Worm (Caenorhabditis elegans) whole organism, young adult: ENCODE results near the gene B0244.10.

ENCODE experiments used
- C06A6.2 ChIP-seq: fragments of 200-800 bp; sonication (Bioruptor generic); conservative IDR thresholded peaks from 2 replicates; pipeline ENCODE4 v1.3.6; 2022; ENCODE audit warnings: missing genetic modification characterization, missing compliant biosample characterization
- F10E7.11 ChIP-seq: sonication (generic microtip); optimal IDR thresholded peaks from 2 replicates; lab custom pipeline; 2017; ENCODE audit warnings: mild to moderate bottlenecking, missing genetic modification characterization, moderate library complexity, missing compliant biosample characterization
- F23B12.7 ChIP-seq: sonication (generic microtip); optimal IDR thresholded peaks from 2 replicates; lab custom pipeline; 2017; ENCODE audit warnings: missing genetic modification characterization, mild to moderate bottlenecking, missing compliant biosample characterization, antibody characterized with exemption, moderate library complexity; ENCODE audit not compliant: insufficient read depth
- F33H1.4 ChIP-seq: fragments of 200-800 bp; sonication (Bioruptor generic); IDR thresholded peaks from 2 replicates; pipeline ENCODE4 v1.3.6; 2022; ENCODE audit warnings: missing genetic modification reagents, missing genetic modification characterization, missing compliant biosample characterization
- F39B2.1 ChIP-seq: fragments of 200-800 bp; sonication (Bioruptor generic); IDR thresholded peaks from 2 replicates; pipeline ENCODE4 v1.3.6; 2022; ENCODE audit warnings: missing genetic modification reagents, missing genetic modification characterization, missing compliant biosample characterization
- F52B5.7 ChIP-seq: sonication (generic microtip); optimal IDR thresholded peaks from 2 replicates; lab custom pipeline; 2016; ENCODE audit warnings: mild to moderate bottlenecking, missing genetic modification characterization, missing compliant biosample characterization
- K11D2.4 ChIP-seq: fragments of 200-800 bp; sonication (Bioruptor generic); IDR thresholded peaks from 2 replicates; pipeline ENCODE4 v1.3.6; 2022; ENCODE audit warnings: missing genetic modification reagents, missing genetic modification characterization, missing compliant biosample characterization
- K12H6.12 ChIP-seq: fragments of 200-800 bp; sonication (Bioruptor generic); optimal IDR thresholded peaks from 2 replicates; lab custom pipeline; 2018; ENCODE audit warnings: mild to moderate bottlenecking, missing genetic modification characterization, missing compliant biosample characterization
- T07F8.4 ChIP-seq: sonication (generic microtip); optimal IDR thresholded peaks from 2 replicates; lab custom pipeline; 2016; ENCODE audit warnings: mild to moderate bottlenecking, missing genetic modification characterization, moderate library complexity, missing compliant biosample characterization
- akir-1 ChIP-seq: fragments of 200-800 bp; sonication (Bioruptor generic); optimal IDR thresholded peaks from 2 replicates; lab custom pipeline; 2018; ENCODE audit warnings: mild to moderate bottlenecking, missing genetic modification characterization, moderate library complexity, missing compliant biosample characterization
- ama-1 ChIP-seq, 3 experiments: fragments of 150-350 bp in 1 of 3; sonication (generic microtip) in 2 of 3; optimal IDR thresholded peaks; 2 replicates each; lab custom pipeline; 2014 to 2018; ENCODE audit warnings: missing biosample characterization in 2 of 3, missing genetic modification characterization in 2 of 3, missing genetic modification reagents in 2 of 3
- aptf-3 ChIP-seq: fragments of 200-800 bp; sonication (Bioruptor generic); IDR thresholded peaks from 2 replicates; pipeline ENCODE4 v1.3.6; 2022; ENCODE audit warnings: missing genetic modification characterization, missing compliant biosample characterization
- attf-5 ChIP-seq: fragments of 200-800 bp; sonication (Bioruptor generic); optimal IDR thresholded peaks from 2 replicates; lab custom pipeline; 2018; ENCODE audit warnings: mild to moderate bottlenecking, missing genetic modification characterization, missing compliant biosample characterization
- bed-1 ChIP-seq: fragments of 200-800 bp; sonication (Bioruptor generic); IDR thresholded peaks from 2 replicates; pipeline ENCODE4 v1.3.6; 2022; ENCODE audit warnings: missing genetic modification reagents, missing genetic modification characterization, missing compliant biosample characterization
- ceh-100 ChIP-seq: fragments of 200-800 bp; sonication (Bioruptor generic); IDR thresholded peaks from 2 replicates; pipeline ENCODE4 v1.3.6; 2022; ENCODE audit warnings: missing genetic modification reagents, missing genetic modification characterization, missing compliant biosample characterization
- ceh-91 ChIP-seq: fragments of 200-800 bp; sonication (Bioruptor generic); IDR thresholded peaks from 2 replicates; pipeline ENCODE4 v1.3.6; 2022; ENCODE audit warnings: missing genetic modification reagents, missing genetic modification characterization, missing compliant biosample characterization
- dpff-1 ChIP-seq: sonication (generic microtip); optimal IDR thresholded peaks from 2 replicates; lab custom pipeline; 2017; ENCODE audit warnings: mild to moderate bottlenecking, missing genetic modification characterization, missing compliant biosample characterization
- egl-44 ChIP-seq: fragments of 200-800 bp; sonication (Bioruptor generic); IDR thresholded peaks from 2 replicates; pipeline ENCODE4 v1.3.6; 2022; ENCODE audit warnings: missing genetic modification reagents, missing genetic modification characterization, missing compliant biosample characterization
- ekl-4 ChIP-seq: fragments of 200-800 bp; sonication (Bioruptor generic); IDR thresholded peaks from 2 replicates; pipeline ENCODE4 v1.3.6; 2022; ENCODE audit warnings: missing genetic modification reagents, missing genetic modification characterization, missing compliant biosample characterization
- ets-4 ChIP-seq: fragments of 200-800 bp; sonication (Bioruptor generic); optimal IDR thresholded peaks from 2 replicates; lab custom pipeline; 2018; ENCODE audit warnings: mild to moderate bottlenecking, missing genetic modification characterization, missing compliant biosample characterization
- hmg-1.2 ChIP-seq: fragments of 200-800 bp; sonication (Bioruptor generic); IDR thresholded peaks from 2 replicates; pipeline ENCODE4 v1.3.6; 2022; ENCODE audit warnings: missing genetic modification reagents, missing genetic modification characterization, missing compliant biosample characterization
- hrde-1 ChIP-seq: sonication (generic microtip); optimal IDR thresholded peaks from 2 replicates; lab custom pipeline; 2016; ENCODE audit warnings: missing genetic modification characterization, mild to moderate bottlenecking, missing compliant biosample characterization, moderate library complexity, missing genotype, missing genetic modification reagents, borderline replicate concordance
- lin-26 ChIP-seq: fragments of 200-800 bp; sonication (Bioruptor generic); IDR thresholded peaks from 2 replicates; pipeline ENCODE4 v1.3.6; 2022; ENCODE audit warnings: missing genetic modification reagents, missing genetic modification characterization, missing compliant biosample characterization
- lsy-27 ChIP-seq: sonication (generic microtip); optimal IDR thresholded peaks from 2 replicates; lab custom pipeline; 2017; ENCODE audit warnings: missing genetic modification characterization, mild to moderate bottlenecking, missing compliant biosample characterization, antibody characterized with exemption, missing genotype, borderline replicate concordance; ENCODE audit not compliant: insufficient read depth
- madf-3 ChIP-seq: fragments of 200-800 bp; sonication (Bioruptor generic); IDR thresholded peaks from 2 replicates; pipeline ENCODE4 v1.3.6; 2022; ENCODE audit warnings: missing genetic modification reagents, missing genetic modification characterization, missing compliant biosample characterization
- mcd-1 ChIP-seq: fragments of 200-800 bp; sonication (Bioruptor generic); IDR thresholded peaks from 2 replicates; pipeline ENCODE4 v1.3.6; 2022; ENCODE audit warnings: missing genetic modification reagents, missing genetic modification characterization, missing compliant biosample characterization
- mes-4 ChIP-seq: sonication (generic microtip); optimal IDR thresholded peaks from 2 replicates; lab custom pipeline; 2016; ENCODE audit warnings: missing genotype, missing genetic modification characterization, missing compliant biosample characterization
- nfya-1 ChIP-seq: sonication (generic microtip); optimal IDR thresholded peaks from 2 replicates; lab custom pipeline; 2017; ENCODE audit warnings: antibody characterized with exemption, missing compliant biosample characterization, missing genetic modification characterization, borderline replicate concordance; ENCODE audit not compliant: insufficient read depth
- nfya-2 ChIP-seq: fragments of 200-800 bp; sonication (Bioruptor generic); IDR thresholded peaks from 2 replicates; pipeline ENCODE4 v1.3.6; 2022; ENCODE audit warnings: missing genetic modification reagents, missing genetic modification characterization, missing compliant biosample characterization
- nhr-120 ChIP-seq: fragments of 200-800 bp; sonication (Bioruptor generic); IDR thresholded peaks from 2 replicates; pipeline ENCODE4 v1.3.6; 2022; ENCODE audit warnings: missing genetic modification characterization, missing compliant biosample characterization
- nhr-179 ChIP-seq: sonication (generic microtip); optimal IDR thresholded peaks from 2 replicates; lab custom pipeline; 2016; ENCODE audit warnings: mild to moderate bottlenecking, missing genetic modification characterization, missing compliant biosample characterization
- nhr-27 ChIP-seq: fragments of 200-800 bp; sonication (Bioruptor generic); optimal IDR thresholded peaks from 2 replicates; lab custom pipeline; 2018; ENCODE audit warnings: mild to moderate bottlenecking, missing genetic modification characterization, moderate library complexity, missing compliant biosample characterization
- pbrm-1 ChIP-seq: fragments of 200-800 bp; sonication (Bioruptor generic); IDR thresholded peaks from 2 replicates; pipeline ENCODE4 v1.3.6; 2022; ENCODE audit warnings: missing genetic modification reagents, missing genetic modification characterization, missing compliant biosample characterization
- rcor-1 ChIP-seq: fragments of 200-800 bp; sonication (Bioruptor generic); IDR thresholded peaks from 2 replicates; pipeline ENCODE4 v1.3.6; 2022; ENCODE audit warnings: missing genetic modification reagents, missing genetic modification characterization, missing compliant biosample characterization
- rec-8 ChIP-seq, 2 experiments: sonication (generic microtip); optimal IDR thresholded peaks; 2 replicates each; lab custom pipeline; 2016; ENCODE audit warnings: mild to moderate bottlenecking in 2 of 2, missing genetic modification characterization in 2 of 2, missing genetic modification reagents in 2 of 2, missing genotype in 2 of 2, missing biosample characterization in 1 of 2, missing compliant biosample characterization in 1 of 2, moderate library complexity in 1 of 2
- repo-1 ChIP-seq: sonication (generic microtip); optimal IDR thresholded peaks from 2 replicates; lab custom pipeline; 2017; ENCODE audit warnings: mild to moderate bottlenecking, missing genetic modification characterization, missing compliant biosample characterization
- snpc-1.3 ChIP-seq: sonication (generic microtip); optimal IDR thresholded peaks from 2 replicates; lab custom pipeline; 2017; ENCODE audit warnings: missing genetic modification characterization, mild to moderate bottlenecking, missing compliant biosample characterization, antibody characterized with exemption, moderate library complexity, missing genotype, missing genetic modification reagents; ENCODE audit not compliant: insufficient read depth
- tbp1 ChIP-seq: fragments of 200-800 bp; sonication (Bioruptor generic); optimal IDR thresholded peaks from 2 replicates; lab custom pipeline; 2018; ENCODE audit warnings: mild to moderate bottlenecking, missing genetic modification characterization, missing compliant biosample characterization
- ztf-26 ChIP-seq: sonication (generic microtip); optimal IDR thresholded peaks from 2 replicates; lab custom pipeline; 2017; ENCODE audit warnings: missing genetic modification characterization, missing compliant biosample characterization
- ztf-28 ChIP-seq: fragments of 200-800 bp; sonication (Bioruptor generic); IDR thresholded peaks from 2 replicates; pipeline ENCODE4 v1.3.6; 2022; ENCODE audit warnings: missing genetic modification reagents, missing genetic modification characterization, missing compliant biosample characterization

B0244.10 gene

DNA sequence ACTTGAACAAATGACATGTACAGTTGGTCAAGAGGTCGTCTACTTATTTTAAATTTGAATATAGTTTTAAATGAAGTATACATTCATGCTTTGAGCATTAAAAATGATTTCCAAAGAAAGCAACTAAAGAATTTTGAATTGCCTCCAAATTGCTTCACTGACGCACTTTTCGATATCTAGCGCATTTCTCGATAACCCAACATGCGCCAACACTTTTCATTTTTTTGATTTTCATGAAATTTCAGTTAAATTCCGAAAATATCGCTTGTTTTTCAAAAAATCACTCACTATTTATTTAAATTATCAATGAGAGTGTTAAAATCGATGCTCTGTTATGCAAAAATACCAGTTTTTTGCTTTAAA is 15.1 kb upstream of the B0244.10 start (continued):
- TF ChIP-seq ceh-100 (GFP tag; lab: Robert Waterston, UW) = no peak
- no peak for TF ChIP-seq ztf-26 (tag; lab: Kevin White, UChicago)
- TF ChIP-seq K12H6.12 (tag; lab: Kevin White, UChicago) = no peak
- peak; percentile 29 for TF ChIP-seq tbp1
- peak; percentile 40 for TF ChIP-seq snpc-1.3 (tag; lab: Kevin White, UChicago)
- TF ChIP-seq rcor-1 (GFP tag; lab: Robert Waterston, UW) = peak; percentile 42; the same call in 1 of the 2 replicates
- TF ChIP-seq nfya-2 (GFP tag; lab: Robert Waterston, UW) = no peak
- no peak for TF ChIP-seq F39B2.1 (GFP tag; lab: Robert Waterston, UW)
- TF ChIP-seq nhr-27 (tag; lab: Kevin White, UChicago) = no peak
- no peak for TF ChIP-seq bed-1 (GFP tag; lab: Robert Waterston, UW)
- TF ChIP-seq pbrm-1 (GFP tag; lab: Robert Waterston, UW) = peak; percentile 50; the same call in 1 of the 2 replicates
- TF ChIP-seq rec-8 (tag; optimal IDR thresholded peaks at IDR 0.05; lab: Kevin White, UChicago) = no peak
- no peak for TF ChIP-seq egl-44 (GFP tag; lab: Robert Waterston, UW)
- no peak for TF ChIP-seq F10E7.11 (tag; lab: Kevin White, UChicago)
- no peak for TF ChIP-seq ztf-28 (GFP tag; lab: Robert Waterston, UW)
- TF ChIP-seq madf-3 = 0 out of 2 replicates have a peak, but pooled peaks have one; percentile 17
- peak; percentile 39; the same call in 1 of the 2 replicates for TF ChIP-seq ceh-91 (GFP tag; lab: Robert Waterston, UW)
- no peak for TF ChIP-seq nhr-179
- no peak for TF ChIP-seq ama-1 (optimal IDR thresholded peaks at IDR 0.05; lab: Kevin White, UChicago)
- no peak for TF ChIP-seq ama-1 (GFP tag; optimal IDR thresholded peaks at IDR 0.05; lab: Kevin White, UChicago)
- TF ChIP-seq F33H1.4 = peak; percentile 79
- no peak for TF ChIP-seq nhr-120 (GFP tag; lab: Robert Waterston, UW)
- TF ChIP-seq attf-5 (GFP tag; lab: Kevin White, UChicago) = no peak
- TF ChIP-seq ekl-4 (GFP tag; lab: Robert Waterston, UW) = no peak
- no peak for TF ChIP-seq ets-4 (GFP tag; lab: Kevin White, UChicago)
- TF ChIP-seq dpff-1 (tag; lab: Kevin White, UChicago) = no peak
- TF ChIP-seq C06A6.2 (GFP tag; lab: Robert Waterston, UW) = no peak
- peak; percentile 22 for TF ChIP-seq F23B12.7 (tag; lab: Kevin White, UChicago)

DNA sequence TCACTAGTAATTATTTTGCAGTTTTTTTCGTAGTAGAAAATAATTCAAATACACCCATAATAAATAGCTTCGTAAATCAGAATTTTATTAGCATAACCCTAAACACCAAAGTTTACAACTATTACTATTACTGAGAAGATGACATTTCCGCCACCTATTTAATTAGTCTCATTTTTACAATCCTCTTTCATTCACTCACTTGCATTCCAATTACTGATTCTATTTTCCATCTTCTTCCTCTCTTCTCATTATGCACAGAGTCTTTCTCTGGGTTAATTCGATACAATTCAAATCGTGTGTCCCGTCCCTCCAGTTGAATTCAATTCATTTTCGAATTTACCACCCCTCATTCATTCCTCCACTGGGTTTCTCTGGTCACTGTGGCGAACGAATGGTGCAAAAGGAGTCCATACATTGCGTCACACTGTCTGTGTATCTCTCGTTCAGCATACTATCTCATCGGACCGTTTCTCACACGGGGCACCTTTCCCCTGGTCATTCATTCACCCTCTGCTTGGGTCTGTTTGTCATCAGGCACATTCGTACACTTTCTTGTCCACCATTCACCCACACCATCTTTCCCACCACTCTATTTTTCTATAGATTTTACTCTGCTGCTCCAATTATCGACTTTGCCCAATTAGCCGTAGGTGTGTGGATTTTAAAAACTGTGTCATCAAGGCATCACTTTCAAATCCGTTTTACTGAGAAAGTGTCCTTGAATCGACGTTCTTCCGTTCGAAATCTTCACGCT is 14.5 kb upstream of the B0244.10 start:
- no peak for TF ChIP-seq akir-1
- TF ChIP-seq K12H6.12 (tag; lab: Kevin White, UChicago) = no peak
- no peak for TF ChIP-seq lsy-27
- TF ChIP-seq ceh-100 (GFP tag; lab: Robert Waterston, UW) = no peak
- no peak for TF ChIP-seq nfya-1 (tag; lab: Kevin White, UChicago)
- no peak for TF ChIP-seq F52B5.7 (tag; lab: Kevin White, UChicago)
- no peak for TF ChIP-seq lin-26 (GFP tag; lab: Robert Waterston, UW)
- no peak for TF ChIP-seq nhr-27 (tag; lab: Kevin White, UChicago)
- no peak for TF ChIP-seq hmg-1.2 (GFP tag; lab: Robert Waterston, UW)
- TF ChIP-seq mcd-1 = no peak
- no peak for TF ChIP-seq repo-1 (tag; lab: Kevin White, UChicago)
- no peak for TF ChIP-seq aptf-3 (GFP tag; lab: Robert Waterston, UW)
- TF ChIP-seq K11D2.4 (GFP tag; lab: Robert Waterston, UW) = no peak
- TF ChIP-seq mes-4 (tag; lab: Kevin White, UChicago) = no peak
- no peak for TF ChIP-seq nhr-179
- TF ChIP-seq hrde-1 (tag; lab: Kevin White, UChicago) = no peak
- TF ChIP-seq T07F8.4 (tag; lab: Kevin White, UChicago) = no peak
